Fruit fly (Drosophila melanogaster) whole organism, prepupa: ENCODE results near the gene CG31687.
"Not testable (repeated sequence)": the region's sequence is repeated elsewhere in the genome, so short reads cannot be mapped to it uniquely, and the experiment has no call there.

Experiments
- CG10631 ChIP-seq: fragments of 200-800 bp; sonication (Bioruptor generic); optimal IDR thresholded peaks from 2 replicates; lab custom pipeline; 2016; ENCODE audit warnings: missing biosample characterization, missing genetic modification characterization
- CG16779 ChIP-seq: fragments of 200-800 bp; sonication (Bioruptor generic); optimal IDR thresholded peaks from 3 replicates; lab custom pipeline; 2017; ENCODE audit warnings: missing biosample characterization, mild to moderate bottlenecking, missing genetic modification characterization
- CG3032 ChIP-seq: fragments of 200-800 bp; optimal IDR thresholded peaks from 2 replicates; lab custom pipeline; 2019; ENCODE audit warnings: missing biosample characterization, mild to moderate bottlenecking, missing genetic modification characterization, moderate library complexity
- CG31627 ChIP-seq: fragments of 200-800 bp; sonication (Bioruptor generic); optimal IDR thresholded peaks from 3 replicates; lab custom pipeline; 2016; ENCODE audit warnings: missing biosample characterization, missing genetic modification characterization
- CG32006 ChIP-seq: fragments of 200-800 bp; sonication (Bioruptor generic); optimal IDR thresholded peaks from 3 replicates; lab custom pipeline; 2017; ENCODE audit warnings: missing biosample characterization, mild to moderate bottlenecking, missing genetic modification characterization
- CG4318 ChIP-seq: fragments of 200-800 bp; sonication (Bioruptor generic); optimal IDR thresholded peaks from 3 replicates; lab custom pipeline; 2017; ENCODE audit warnings: missing biosample characterization, mild to moderate bottlenecking, missing genetic modification characterization
- CG6163 ChIP-seq: fragments of 200-800 bp; sonication (Bioruptor generic); IDR thresholded peaks from 3 replicates; pipeline ENCODE4 v1.3.6; 2022; ENCODE audit warnings: missing biosample characterization, missing genetic modification characterization
- CG6792 ChIP-seq: fragments of 200-800 bp; sonication (Bioruptor generic); optimal IDR thresholded peaks from 3 replicates; lab custom pipeline; 2016; ENCODE audit warnings: missing biosample characterization, missing genetic modification characterization
- CG6854 ChIP-seq: fragments of 200-800 bp; sonication (Bioruptor generic); optimal IDR thresholded peaks from 2 replicates; lab custom pipeline; 2017; ENCODE audit warnings: missing biosample characterization, mild to moderate bottlenecking, missing genetic modification characterization
- CG7368 ChIP-seq: fragments of 200-800 bp; sonication (Bioruptor generic); optimal IDR thresholded peaks from 3 replicates; lab custom pipeline; 2016; ENCODE audit warnings: missing biosample characterization, missing genetic modification characterization
- CG8119 ChIP-seq: fragments of 200-800 bp; sonication (Bioruptor generic); IDR thresholded peaks from 3 replicates; pipeline ENCODE4 v1.3.6; 2022; ENCODE audit warnings: missing biosample characterization, missing genetic modification characterization
- CG8319 ChIP-seq: fragments of 200-800 bp; sonication (Bioruptor generic); optimal IDR thresholded peaks from 3 replicates; lab custom pipeline; 2016; ENCODE audit warnings: missing biosample characterization, missing genetic modification characterization
- CG8632 ChIP-seq: fragments of 200-800 bp; sonication (Bioruptor generic); optimal IDR thresholded peaks from 3 replicates; lab custom pipeline; 2016; ENCODE audit warnings: missing biosample characterization, missing genetic modification characterization
- CG9139 ChIP-seq: fragments of 200-800 bp; sonication (Bioruptor generic); optimal IDR thresholded peaks from 3 replicates; lab custom pipeline; 2017; ENCODE audit warnings: missing biosample characterization, mild to moderate bottlenecking, missing genetic modification characterization
- Eip75B ChIP-seq: fragments of 200-800 bp; sonication (Bioruptor generic); optimal IDR thresholded peaks from 3 replicates; lab custom pipeline; 2016; ENCODE audit warnings: missing biosample characterization, missing genetic modification characterization
- Eip78C ChIP-seq: fragments of 200-800 bp; sonication (Bioruptor generic); peaks from one replicate; lab custom pipeline; 2016; ENCODE audit warnings: missing biosample characterization, missing genetic modification characterization
- Eip93F ChIP-seq: fragments of 200-800 bp; sonication (Bioruptor generic); optimal IDR thresholded peaks from 2 replicates; lab custom pipeline; 2016; ENCODE audit warnings: missing biosample characterization, mild to moderate bottlenecking, missing genetic modification characterization
- Ets21C ChIP-seq: fragments of 200-800 bp; sonication (Bioruptor generic); optimal IDR thresholded peaks from 3 replicates; lab custom pipeline; 2016; ENCODE audit warnings: missing biosample characterization, missing genetic modification characterization
- Ets96B ChIP-seq: fragments of 200-800 bp; optimal IDR thresholded peaks from 2 replicates; lab custom pipeline; 2019; ENCODE audit warnings: missing biosample characterization, mild to moderate bottlenecking, missing genetic modification characterization, moderate library complexity
- Hr38 ChIP-seq: sonication (Bioruptor generic); optimal IDR thresholded peaks from 2 replicates; lab custom pipeline; 2016; ENCODE audit warnings: missing biosample characterization, missing genetic modification characterization
- Hr39 ChIP-seq: fragments of 200-800 bp; sonication (Bioruptor generic); optimal IDR thresholded peaks from 2 replicates; lab custom pipeline; 2016; ENCODE audit warnings: missing biosample characterization, missing genetic modification characterization
- Hr4 ChIP-seq: fragments of 200-800 bp; sonication (Bioruptor generic); optimal IDR thresholded peaks from 3 replicates; lab custom pipeline; 2016; ENCODE audit warnings: missing biosample characterization, missing genetic modification characterization
- Met ChIP-seq: fragments of 200-800 bp; sonication (Bioruptor generic); optimal IDR thresholded peaks from 3 replicates; lab custom pipeline; 2016; ENCODE audit warnings: missing biosample characterization, missing genetic modification characterization
- OdsH ChIP-seq: fragments of 200-800 bp; sonication (Bioruptor generic); optimal IDR thresholded peaks from 3 replicates; lab custom pipeline; 2016; ENCODE audit warnings: missing biosample characterization, missing genetic modification characterization
- Smox ChIP-seq: fragments of 200-800 bp; sonication (Bioruptor generic); optimal IDR thresholded peaks from 3 replicates; lab custom pipeline; 2016; ENCODE audit warnings: missing biosample characterization, missing genetic modification characterization
- Sox102F ChIP-seq: fragments of 200-800 bp; sonication (Bioruptor generic); optimal IDR thresholded peaks from 2 replicates; lab custom pipeline; 2016; ENCODE audit warnings: missing biosample characterization, mild to moderate bottlenecking, missing genetic modification characterization
- Sox14 ChIP-seq: fragments of 200-800 bp; sonication (Bioruptor generic); optimal IDR thresholded peaks from 3 replicates; lab custom pipeline; 2016; ENCODE audit warnings: missing biosample characterization, missing genetic modification characterization
- Sox15 ChIP-seq: fragments of 200-800 bp; sonication (Bioruptor generic); optimal IDR thresholded peaks from 3 replicates; lab custom pipeline; 2016; ENCODE audit warnings: missing biosample characterization, missing genetic modification characterization
- achi ChIP-seq: fragments of 200-800 bp; sonication (Bioruptor generic); optimal IDR thresholded peaks from 3 replicates; lab custom pipeline; 2016; ENCODE audit warnings: missing biosample characterization, missing genetic modification characterization
- acj6 ChIP-seq: fragments of 200-800 bp; sonication (Bioruptor generic); optimal IDR thresholded peaks from 3 replicates; lab custom pipeline; 2016; ENCODE audit warnings: missing biosample characterization, missing genetic modification characterization
- cyc ChIP-seq: fragments of 200-800 bp; sonication (Bioruptor generic); optimal IDR thresholded peaks from 3 replicates; lab custom pipeline; 2016; ENCODE audit warnings: missing biosample characterization, missing genetic modification characterization
- dac ChIP-seq: fragments of 200-800 bp; sonication (Bioruptor generic); optimal IDR thresholded peaks from 2 replicates; lab custom pipeline; 2017; ENCODE audit warnings: missing biosample characterization, mild to moderate bottlenecking, missing genetic modification characterization
- dsx ChIP-seq: fragments of 200-800 bp; optimal IDR thresholded peaks from 3 replicates; lab custom pipeline; 2019; ENCODE audit warnings: missing biosample characterization, mild to moderate bottlenecking, missing genetic modification characterization, moderate library complexity; ENCODE audit not compliant: poor library complexity, severe bottlenecking
- esn ChIP-seq: fragments of 200-800 bp; sonication (Bioruptor generic); optimal IDR thresholded peaks from 2 replicates; lab custom pipeline; 2016; ENCODE audit warnings: missing biosample characterization, mild to moderate bottlenecking, missing genetic modification characterization, moderate library complexity
- fkh ChIP-seq: fragments of 200-800 bp; sonication (Bioruptor generic); optimal IDR thresholded peaks from 3 replicates; lab custom pipeline; 2017; ENCODE audit warnings: missing biosample characterization, mild to moderate bottlenecking, missing genetic modification characterization, moderate library complexity
- pdm3 ChIP-seq: fragments of 200-800 bp; sonication (Bioruptor generic); optimal IDR thresholded peaks from 3 replicates; lab custom pipeline; 2016; ENCODE audit warnings: missing biosample characterization, missing genetic modification characterization
- salr ChIP-seq, 2 experiments: fragments of 200-800 bp; sonication (Bioruptor generic); optimal IDR thresholded peaks; 3 replicates each; lab custom pipeline; 2016 to 2018; ENCODE audit warnings: missing biosample characterization in 2 of 2, missing genetic modification characterization in 2 of 2, mild to moderate bottlenecking in 1 of 2
- spab ChIP-seq: fragments of 200-800 bp; sonication (Bioruptor generic); optimal IDR thresholded peaks from 2 replicates; lab custom pipeline; 2017; ENCODE audit warnings: missing biosample characterization, mild to moderate bottlenecking, missing genetic modification characterization, missing genetic modification reagents
- ss ChIP-seq, 2 experiments: fragments of 200-800 bp; sonication (Bioruptor generic); optimal IDR thresholded peaks; 2 replicates in 1 of 2; 3 replicates in 1 of 2; lab custom pipeline; 2017 to 2018; ENCODE audit warnings: mild to moderate bottlenecking in 2 of 2, missing biosample characterization in 2 of 2, missing genetic modification characterization in 2 of 2, moderate library complexity in 1 of 2
- topi ChIP-seq: fragments of 200-800 bp; sonication (Bioruptor generic); optimal IDR thresholded peaks from 3 replicates; lab custom pipeline; 2016; ENCODE audit warnings: missing biosample characterization, missing genetic modification characterization
- vri ChIP-seq: fragments of 200-800 bp; sonication (Bioruptor generic); optimal IDR thresholded peaks from 3 replicates; lab custom pipeline; 2016; ENCODE audit warnings: missing biosample characterization, mild to moderate bottlenecking, missing genetic modification characterization

The CG31687 gene

DNA sequence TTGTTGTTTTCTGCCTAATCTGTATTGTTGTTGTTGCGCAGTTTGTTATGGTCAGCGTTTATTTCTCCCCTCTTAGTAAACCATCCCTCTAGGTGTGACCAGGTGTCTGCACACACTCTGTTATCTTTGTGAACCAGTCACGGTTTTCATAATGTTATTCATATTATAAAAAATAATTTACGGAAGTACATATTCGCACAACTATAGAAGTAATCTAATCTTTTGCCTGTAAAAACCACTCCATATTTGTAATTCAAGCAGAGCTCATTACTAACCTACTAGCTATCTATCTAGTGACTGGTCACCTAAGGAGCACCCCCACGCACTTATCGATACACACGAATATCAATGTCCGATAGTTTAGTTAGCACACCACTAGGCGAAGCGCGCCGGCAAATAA is at the start of gene CG31687, which contains the start of gene CG31683:
Gene CG31687, plus strand, starts transcription at position 362 of the 400 bp plus-strand sequence.
Gene CG31683, minus strand, starts transcription at position 101 of the 400 bp plus-strand sequence.
- TF ChIP-seq CG8319 (GFP tag; lab: Kevin White, UChicago); topi (GFP tag; lab: Kevin White, UChicago); ss (GFP tag; optimal IDR thresholded peaks at IDR 0.05; lab: Kevin White, UChicago): not testable (repeated sequence)
- TF ChIP-seq, all 60 proteins: peak for 0; not testable (repeated sequence) for 60

DNA sequence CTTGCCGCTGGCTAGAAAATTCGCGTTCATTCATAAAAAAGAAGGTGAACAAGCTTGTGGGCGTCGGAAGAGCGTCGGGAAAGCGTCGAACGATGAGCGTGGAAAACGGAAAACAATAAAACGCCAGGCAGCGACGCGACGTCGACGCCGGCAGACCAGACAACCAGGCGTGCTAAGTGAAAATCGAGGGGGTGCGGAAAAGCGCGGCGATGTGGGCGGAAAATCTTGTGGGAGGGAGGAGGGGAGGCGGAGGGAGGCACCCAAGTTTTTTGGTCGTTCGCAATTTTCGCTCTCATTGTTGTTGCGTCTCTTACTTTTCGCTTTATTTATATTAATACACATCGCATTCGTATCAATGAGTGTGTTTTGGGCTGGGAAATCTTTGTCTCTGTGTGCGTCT is 49.1 kb upstream of the CG31687 start:
- TF ChIP-seq CG6163: no peak
- no peak for TF ChIP-seq ss (GFP tag; optimal IDR thresholded peaks at IDR 0.05; lab: Kevin White, UChicago)
- TF ChIP-seq Sox102F (GFP tag; lab: Kevin White, UChicago): no peak
- TF ChIP-seq CG32006: no peak

DNA sequence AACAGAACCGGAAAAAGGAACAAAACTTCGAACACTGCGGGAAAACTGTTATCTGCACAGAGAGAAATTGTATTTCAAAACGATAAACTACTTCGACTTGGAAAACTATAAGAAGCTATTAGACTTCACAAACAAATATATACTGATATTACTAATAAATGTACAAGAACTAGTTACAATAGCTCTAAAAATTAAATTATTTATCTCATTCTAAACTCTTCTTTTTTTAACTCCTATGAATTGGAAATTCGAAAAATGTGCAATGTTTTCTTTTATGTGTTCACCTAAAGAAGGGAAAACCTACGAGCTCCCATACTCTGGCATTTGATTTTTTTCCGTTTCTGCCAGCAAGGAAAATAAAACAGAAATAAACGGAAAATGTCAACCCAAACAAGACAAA is 48.6 kb upstream of the CG31687 start:
- no peak for TF ChIP-seq spab (GFP tag; lab: Kevin White, UChicago)
- TF ChIP-seq Eip78C: peak; percentile 52
- TF ChIP-seq CG32006: peak; percentile 32
- no peak for TF ChIP-seq ss (GFP tag; optimal IDR thresholded peaks at IDR 0.05; lab: Kevin White, UChicago)
- TF ChIP-seq achi: no peak
- no peak for TF ChIP-seq CG8632 (GFP tag; lab: Kevin White, UChicago)
- TF ChIP-seq Hr4: no peak
- no peak for TF ChIP-seq Hr39 (GFP tag; lab: Kevin White, UChicago)
- TF ChIP-seq OdsH (GFP tag; lab: Kevin White, UChicago): no peak

DNA sequence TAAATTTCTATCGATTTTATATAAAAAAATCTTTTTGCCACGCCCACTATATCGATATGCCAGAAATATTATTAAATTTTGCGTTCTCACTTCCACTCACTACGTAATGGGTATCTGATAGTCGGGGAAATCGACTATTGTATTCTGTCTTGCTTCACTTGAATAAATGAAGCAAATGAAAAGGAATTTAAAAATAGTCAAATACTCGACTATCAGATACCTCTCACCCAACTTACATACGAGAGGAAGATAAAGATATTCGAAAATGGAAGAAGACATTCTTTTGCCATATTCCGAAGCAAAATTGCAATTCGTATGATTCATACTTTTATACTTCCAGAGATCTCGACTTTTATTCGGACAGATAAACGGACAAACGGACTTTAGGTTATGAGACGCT is 36.2 kb upstream of the CG31687 start:
- no peak for TF ChIP-seq CG7368 (GFP tag; lab: Kevin White, UChicago)
- no peak for TF ChIP-seq ss (GFP tag; optimal IDR thresholded peaks at IDR 0.05; lab: Kevin White, UChicago)
- TF ChIP-seq Hr39 (GFP tag; lab: Kevin White, UChicago): no peak
- no peak for TF ChIP-seq OdsH (GFP tag; lab: Kevin White, UChicago)
- TF ChIP-seq CG16779 (tag; lab: Kevin White, UChicago): no peak
- TF ChIP-seq pdm3 (GFP tag; lab: Kevin White, UChicago): no peak
- no peak for TF ChIP-seq Met (GFP tag; lab: Kevin White, UChicago)
- TF ChIP-seq vri (GFP tag; lab: Kevin White, UChicago): no peak
- no peak for TF ChIP-seq acj6
- TF ChIP-seq CG8319 (GFP tag; lab: Kevin White, UChicago): no peak
- no peak for TF ChIP-seq Eip78C
- TF ChIP-seq Eip93F: no peak
- TF ChIP-seq fkh: no peak
- no peak for TF ChIP-seq CG8632 (GFP tag; lab: Kevin White, UChicago)
- TF ChIP-seq CG6792: no peak

DNA sequence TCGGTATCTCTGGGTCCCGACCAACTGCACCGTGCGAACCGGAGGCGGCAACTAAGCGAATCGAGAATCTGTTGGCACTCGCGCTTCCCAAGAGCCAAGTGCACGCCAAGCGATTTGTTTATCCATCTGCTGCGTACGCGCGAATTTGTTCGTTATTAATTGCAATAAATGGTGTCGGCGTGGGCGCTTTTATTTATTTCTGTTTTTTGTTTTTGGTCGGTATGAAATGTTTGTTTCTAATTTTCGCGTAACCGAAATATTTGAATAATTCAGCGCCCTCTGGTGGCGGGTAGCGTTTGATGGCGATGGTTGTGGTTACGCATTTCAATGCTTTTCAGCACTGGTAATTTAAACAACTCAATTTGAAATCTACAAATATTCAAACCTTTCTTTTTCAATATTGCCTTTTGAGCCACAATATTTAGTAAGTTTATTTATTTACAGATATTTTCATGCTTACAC is 35.2 kb upstream of the CG31687 start, which contains the start of gene CG10947:
Gene CG10947, minus strand, starts transcription at position 51 of the 462 bp plus-strand sequence.
- TF ChIP-seq cyc (GFP tag; lab: Kevin White, UChicago): peak; percentile 61
- peak; percentile 20 for TF ChIP-seq achi
- TF ChIP-seq CG3032 (tag; lab: Kevin White, UChicago): peak; percentile 5
- peak; percentile 47 for TF ChIP-seq Met (GFP tag; lab: Kevin White, UChicago)
- no peak for TF ChIP-seq Ets96B (tag; lab: Kevin White, UChicago)
- no peak for TF ChIP-seq CG4318 (GFP tag; lab: Kevin White, UChicago)
- peak; percentile 41 for TF ChIP-seq Ets21C
- TF ChIP-seq salr (GFP tag; optimal IDR thresholded peaks at IDR 0.05; lab: Kevin White, UChicago): peak in 1 of 2 experiments; percentile 20
- peak; percentile 62 for TF ChIP-seq topi (GFP tag; lab: Kevin White, UChicago)
- TF ChIP-seq Hr38: no peak
- peak; percentile 58 for TF ChIP-seq pdm3 (GFP tag; lab: Kevin White, UChicago)
- TF ChIP-seq CG9139 (GFP tag; lab: Kevin White, UChicago): no peak
- peak; percentile 12 for TF ChIP-seq Sox15
- TF ChIP-seq CG6163: peak; percentile 51; the same call in 1 of the 3 replicates
- TF ChIP-seq CG31627 (GFP tag; lab: Kevin White, UChicago): peak; percentile 68
- TF ChIP-seq dsx (GFP tag; lab: Kevin White, UChicago): no peak
- peak; percentile 27 for TF ChIP-seq CG32006
- TF ChIP-seq Smox (GFP tag; lab: Kevin White, UChicago): no peak
- TF ChIP-seq Eip78C: peak; percentile 80
- TF ChIP-seq Sox14: peak; percentile 48
- TF ChIP-seq esn (GFP tag; lab: Kevin White, UChicago): peak; percentile 62
- TF ChIP-seq CG6854 (GFP tag; lab: Kevin White, UChicago): no peak
- peak; percentile 46 for TF ChIP-seq OdsH (GFP tag; lab: Kevin White, UChicago)
- peak; percentile 41 for TF ChIP-seq Hr4
- peak; percentile 23 for TF ChIP-seq dac (GFP tag; lab: Kevin White, UChicago)
- no peak for TF ChIP-seq CG8119 (GFP tag; lab: Robert Waterston, UW)
- TF ChIP-seq CG10631: peak; percentile 3
- peak; percentile 48 for TF ChIP-seq fkh
- TF ChIP-seq Hr39 (GFP tag; lab: Kevin White, UChicago): peak; percentile 54
- no peak for TF ChIP-seq CG8632 (GFP tag; lab: Kevin White, UChicago)
- peak; percentile 33 for TF ChIP-seq Eip75B (GFP tag; lab: Kevin White, UChicago)
